Worm (Caenorhabditis elegans) whole organism, late embryonic: ENCODE data around the gene F09E5.11.

Source experiments
- C38D4.7 ChIP-seq: fragments of 200-800 bp; sonication (Bioruptor generic); optimal IDR thresholded peaks from 2 replicates; lab custom pipeline; 2018; ENCODE audit warnings: mild to moderate bottlenecking, missing genetic modification characterization, moderate library complexity, missing compliant biosample characterization
- K02D7.2 ChIP-seq: sonication (generic microtip); optimal IDR thresholded peaks from 2 replicates; lab custom pipeline; 2017; ENCODE audit warnings: mild to moderate bottlenecking, missing genetic modification characterization, missing compliant biosample characterization
- Y22D7AL.16 ChIP-seq: sonication (generic microtip); optimal IDR thresholded peaks from 2 replicates; lab custom pipeline; 2016; ENCODE audit warnings: missing genetic modification characterization, missing compliant biosample characterization
- ahr-1 ChIP-seq: sonication (generic microtip); optimal IDR thresholded peaks from 2 replicates; lab custom pipeline; 2016; ENCODE audit warnings: missing genetic modification characterization, missing compliant biosample characterization
- ceh-18 ChIP-seq: sonication (generic microtip); optimal IDR thresholded peaks from 2 replicates; lab custom pipeline; 2016; ENCODE audit warnings: missing genetic modification characterization, missing compliant biosample characterization
- ceh-19 ChIP-seq: fragments of 200-800 bp; sonication (Bioruptor generic); optimal IDR thresholded peaks from 2 replicates; lab custom pipeline; 2018; ENCODE audit warnings: mild to moderate bottlenecking, missing genetic modification characterization, missing compliant biosample characterization
- ceh-22 ChIP-seq: sonication (generic microtip); optimal IDR thresholded peaks from 2 replicates; lab custom pipeline; 2017; ENCODE audit warnings: missing biosample characterization, missing genetic modification characterization
- ceh-30 ChIP-seq: fragments of 150-350 bp; optimal IDR thresholded peaks from 2 replicates; lab custom pipeline; 2014; ENCODE audit warnings: missing biosample characterization, missing genetic modification characterization
- ceh-34 ChIP-seq: sonication (generic microtip); optimal IDR thresholded peaks from 2 replicates; lab custom pipeline; 2016; ENCODE audit warnings: mild to moderate bottlenecking, missing genetic modification characterization, missing compliant biosample characterization
- ceh-6 ChIP-seq: fragments of 200-800 bp; sonication (Bioruptor generic); optimal IDR thresholded peaks from 2 replicates; lab custom pipeline; 2018; ENCODE audit warnings: mild to moderate bottlenecking, missing genetic modification characterization, missing compliant biosample characterization
- dve-1 ChIP-seq: sonication (generic microtip); optimal IDR thresholded peaks from 2 replicates; lab custom pipeline; 2017; ENCODE audit warnings: antibody characterized with exemption, mild to moderate bottlenecking, missing genetic modification characterization, missing compliant biosample characterization
- elt-4 ChIP-seq: sonication (generic microtip); optimal IDR thresholded peaks from 2 replicates; lab custom pipeline; 2016; ENCODE audit warnings: missing genetic modification characterization, missing compliant biosample characterization
- ets-4 ChIP-seq: sonication (generic microtip); optimal IDR thresholded peaks from 2 replicates; lab custom pipeline; 2016; ENCODE audit warnings: missing genetic modification characterization, missing compliant biosample characterization
- fkh-6 ChIP-seq: sonication (generic microtip); optimal IDR thresholded peaks from 2 replicates; lab custom pipeline; 2016; ENCODE audit warnings: missing genetic modification characterization, missing compliant biosample characterization
- gmeb-2 ChIP-seq: sonication (generic microtip); optimal IDR thresholded peaks from 2 replicates; lab custom pipeline; 2016; ENCODE audit warnings: missing genetic modification characterization, inconsistent platforms, missing compliant biosample characterization
- hlh-30 ChIP-seq: sonication (generic microtip); optimal IDR thresholded peaks from 2 replicates; lab custom pipeline; 2017; ENCODE audit warnings: antibody characterized with exemption, missing genetic modification characterization, missing compliant biosample characterization; ENCODE audit not compliant: insufficient read depth
- hlh-8 ChIP-seq: sonication (generic microtip); optimal IDR thresholded peaks from 2 replicates; lab custom pipeline; 2016; ENCODE audit warnings: missing genotype, missing genetic modification characterization, missing compliant biosample characterization
- lim-6 ChIP-seq: sonication (generic microtip); optimal IDR thresholded peaks from 2 replicates; lab custom pipeline; 2016; ENCODE audit warnings: missing genetic modification characterization, missing compliant biosample characterization
- nhr-11 ChIP-seq: fragments of 150-350 bp; optimal IDR thresholded peaks from 2 replicates; lab custom pipeline; 2014; ENCODE audit warnings: missing biosample characterization, missing genetic modification characterization
- nhr-232 ChIP-seq: sonication (generic microtip); optimal IDR thresholded peaks from 2 replicates; lab custom pipeline; 2016; ENCODE audit warnings: missing genetic modification characterization, missing compliant biosample characterization
- npax-4 ChIP-seq: sonication (generic microtip); optimal IDR thresholded peaks from 2 replicates; lab custom pipeline; 2016; ENCODE audit warnings: missing genetic modification characterization, missing compliant biosample characterization
- pha-2 ChIP-seq: sonication (generic microtip); optimal IDR thresholded peaks from 2 replicates; lab custom pipeline; 2017; ENCODE audit warnings: mild to moderate bottlenecking, missing genetic modification characterization, missing compliant biosample characterization
- pha-4 ChIP-seq: fragments of 150-350 bp; optimal IDR thresholded peaks from 2 replicates; lab custom pipeline; 2018; ENCODE audit warnings: missing biosample characterization, missing genetic modification reagents, missing genetic modification characterization
- pros-1 ChIP-seq: fragments of 150-350 bp; optimal IDR thresholded peaks from 2 replicates; lab custom pipeline; 2014; ENCODE audit warnings: missing biosample characterization, missing genetic modification reagents, missing genetic modification characterization
- rnt-1 ChIP-seq: sonication (generic microtip); optimal IDR thresholded peaks from 2 replicates; lab custom pipeline; 2016; ENCODE audit warnings: missing genetic modification characterization, missing compliant biosample characterization
- sox-4 ChIP-seq: sonication (generic microtip); optimal IDR thresholded peaks from 2 replicates; lab custom pipeline; 2017; ENCODE audit warnings: mild to moderate bottlenecking, missing genetic modification characterization, inconsistent platforms, missing compliant biosample characterization
- tbx-2 ChIP-seq: sonication (generic microtip); optimal IDR thresholded peaks from 2 replicates; lab custom pipeline; 2016; ENCODE audit warnings: missing genetic modification characterization, missing compliant biosample characterization
- ttx-3 ChIP-seq: sonication (generic microtip); optimal IDR thresholded peaks from 2 replicates; lab custom pipeline; 2016; ENCODE audit warnings: missing genetic modification reagents, missing genetic modification characterization, missing compliant biosample characterization
- unc-86 ChIP-seq: sonication (generic microtip); optimal IDR thresholded peaks from 2 replicates; lab custom pipeline; 2016; ENCODE audit warnings: missing genetic modification characterization, missing compliant biosample characterization
- ztf-16 ChIP-seq: sonication (generic microtip); optimal IDR thresholded peaks from 2 replicates; lab custom pipeline; 2017; ENCODE audit warnings: missing genetic modification characterization, missing compliant biosample characterization

F09E5.11 gene

DNA sequence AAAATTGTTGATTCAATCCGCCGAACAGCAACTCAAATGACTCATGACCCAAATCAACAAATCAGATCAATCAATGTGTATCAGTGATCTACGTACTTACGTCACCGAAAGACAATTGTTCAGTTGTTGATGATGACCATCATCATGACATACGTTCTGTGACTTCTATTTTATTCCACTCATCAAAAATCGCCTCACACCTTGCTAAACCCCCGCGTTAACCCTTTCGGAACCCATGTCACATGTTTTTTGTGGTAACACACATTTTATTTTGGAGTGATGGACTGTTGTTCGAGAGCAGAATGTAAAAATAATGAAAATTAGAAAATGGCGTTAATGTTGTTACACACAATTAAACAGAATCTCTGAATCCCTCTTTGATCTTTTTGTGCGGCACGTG lies 15.6 kb downstream of the F09E5.11 start:
- TF ChIP-seq ceh-18 (tag; lab: Kevin White, UChicago) (no peak), K02D7.2 (tag; lab: Kevin White, UChicago) (no peak), nhr-11 (tag; lab: Kevin White, UChicago) (no peak)

DNA sequence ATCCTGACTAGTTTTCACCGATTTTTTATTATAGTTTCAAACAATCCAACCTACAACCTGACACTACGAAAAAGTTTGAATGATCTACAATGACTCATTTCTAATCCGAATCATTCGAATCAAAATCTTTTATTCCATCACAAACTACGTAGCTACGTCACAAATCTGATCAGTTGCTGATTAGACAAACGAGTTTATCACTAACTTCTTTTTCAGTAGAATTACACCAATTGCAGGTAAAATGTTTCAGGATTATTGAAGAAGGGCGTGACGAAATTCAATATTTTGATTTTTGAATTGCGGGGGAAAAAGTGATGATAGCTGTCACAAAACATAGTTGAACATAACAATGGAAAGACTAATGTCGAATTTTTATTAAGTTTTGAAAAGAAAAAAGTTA lies 16.4 kb downstream of the F09E5.11 start:
- TF ChIP-seq pha-4 (no peak), ttx-3 (tag; lab: Kevin White, UChicago) (no peak), rnt-1 (tag; lab: Kevin White, UChicago) (no peak), ceh-19 (GFP tag; lab: Kevin White, UChicago) (no peak), K02D7.2 (tag; lab: Kevin White, UChicago) (no peak), lim-6 (tag; lab: Kevin White, UChicago) (no peak), Y22D7AL.16 (tag; lab: Kevin White, UChicago) (no peak), pros-1 (tag; lab: Kevin White, UChicago) (no peak), hlh-8 (tag; lab: Kevin White, UChicago) (no peak), ceh-30 (tag; lab: Kevin White, UChicago) (no peak), ceh-22 (tag; lab: Kevin White, UChicago) (no peak), tbx-2 (tag; lab: Kevin White, UChicago) (no peak), pha-2 (tag; lab: Kevin White, UChicago) (no peak), C38D4.7 (GFP tag; lab: Kevin White, UChicago) (no peak), fkh-6 (tag; lab: Kevin White, UChicago) (no peak), nhr-11 (tag; lab: Kevin White, UChicago) (no peak), ets-4 (tag; lab: Kevin White, UChicago) (no peak)

DNA sequence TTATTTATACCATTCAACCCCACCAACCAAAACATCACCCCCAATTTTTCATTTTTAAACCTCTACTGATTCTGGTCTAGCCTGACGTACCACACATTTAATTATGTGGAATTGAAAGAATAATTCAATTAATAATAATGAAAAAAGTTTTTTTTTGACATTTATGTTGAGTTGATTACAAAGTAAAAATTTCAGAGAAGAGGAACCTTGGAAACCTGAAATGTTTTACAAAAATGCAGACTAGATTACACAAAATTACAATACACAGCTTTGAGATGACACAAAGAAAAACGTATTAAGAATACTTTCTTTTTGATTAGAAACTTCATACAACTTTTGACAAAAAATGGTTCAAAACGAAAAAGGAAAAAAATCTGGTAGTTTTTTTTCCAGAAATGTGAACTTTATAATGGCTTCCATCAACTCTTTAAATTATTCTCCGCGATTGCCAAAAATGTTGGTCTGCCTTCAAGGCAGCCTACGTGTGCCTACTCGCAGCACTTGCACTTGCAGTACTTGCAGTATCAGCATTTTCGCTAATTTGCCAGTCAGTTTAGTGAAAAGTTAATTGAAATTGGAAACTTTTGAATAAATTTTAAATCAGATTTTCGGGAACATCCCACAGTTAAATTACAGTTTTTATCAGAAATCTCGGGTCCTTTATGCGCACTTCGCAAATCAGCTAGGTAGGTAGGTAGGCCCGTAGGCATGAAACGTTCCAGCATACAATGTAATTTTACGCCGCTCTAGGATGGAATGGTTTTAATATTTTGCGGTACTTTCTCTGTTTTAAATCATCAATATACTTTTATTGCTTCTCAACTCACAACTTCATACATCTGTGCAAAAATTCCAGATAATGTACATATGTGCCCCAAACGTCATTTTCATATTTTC lies 17.1 kb downstream of the F09E5.11 start:
- TF ChIP-seq gmeb-2 (tag; lab: Kevin White, UChicago) (peak; percentile 19), ahr-1 (no peak), sox-4 (tag; lab: Kevin White, UChicago) (no peak)

DNA sequence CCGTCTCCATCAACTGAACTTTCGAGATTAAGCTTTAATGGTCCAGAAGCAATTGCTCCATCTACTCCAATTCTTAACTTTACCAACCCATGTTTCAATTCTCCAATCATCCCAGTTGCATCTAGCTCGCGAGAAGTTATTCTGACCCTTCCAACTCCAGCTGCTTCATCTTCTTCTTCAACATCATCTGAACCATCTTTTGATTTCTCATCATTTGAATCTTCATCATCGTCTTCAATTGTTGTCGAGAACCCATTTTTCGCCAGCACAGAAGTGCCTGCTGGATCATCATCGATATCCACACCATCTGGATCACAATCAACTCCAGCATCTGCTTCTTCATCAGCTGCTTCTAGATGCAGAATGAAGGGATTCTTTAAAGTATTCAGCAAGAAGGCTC lies 18.4 kb downstream of the F09E5.11 start:
- no peak for TF ChIP-seq gmeb-2 (tag; lab: Kevin White, UChicago)
- TF ChIP-seq dve-1, result no peak
- TF ChIP-seq npax-4 (tag; lab: Kevin White, UChicago), result no peak

DNA sequence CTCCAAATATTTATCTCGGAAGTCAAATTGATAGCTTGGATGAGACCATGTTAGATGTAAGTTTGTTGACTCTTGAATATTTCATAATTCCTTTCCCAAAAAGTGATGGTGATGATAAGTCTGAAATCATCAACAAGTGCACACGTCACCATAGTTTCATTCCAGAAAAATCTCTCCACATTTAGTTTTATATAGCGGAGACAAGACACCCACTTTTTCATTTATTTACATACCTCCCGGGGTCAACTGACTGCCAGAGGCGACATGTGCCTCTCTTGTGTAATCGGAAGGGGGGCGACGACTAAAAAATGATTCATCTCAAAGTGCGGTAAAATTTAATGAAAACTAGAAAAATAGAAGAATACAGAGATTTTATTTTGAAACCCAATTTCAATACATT lies 19.7 kb downstream of the F09E5.11 start:
- TF ChIP-seq hlh-30 (tag; lab: Kevin White, UChicago), result peak; percentile 0
- no peak for TF ChIP-seq Y22D7AL.16 (tag; lab: Kevin White, UChicago)

DNA sequence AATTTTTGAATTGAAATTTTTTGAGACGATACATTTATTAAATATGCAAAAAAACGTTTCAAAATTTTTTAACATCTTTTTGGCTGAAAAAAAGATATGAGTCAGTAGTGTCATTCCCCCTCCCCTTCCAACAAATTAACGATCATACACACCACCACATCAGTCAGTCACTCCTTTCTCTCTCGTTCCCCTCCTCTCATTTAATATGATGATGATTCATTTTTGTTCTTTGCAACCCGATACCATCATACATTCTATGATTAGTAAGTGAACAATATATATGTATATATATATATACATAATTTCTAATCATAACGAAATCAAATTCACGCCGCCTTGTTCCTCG lies 20.5 kb downstream of the F09E5.11 start:
- no peak for TF ChIP-seq ceh-22 (tag; lab: Kevin White, UChicago)
- TF ChIP-seq ceh-6 (GFP tag; lab: Kevin White, UChicago), result no peak
- no peak for TF ChIP-seq nhr-232 (tag; lab: Kevin White, UChicago)
- TF ChIP-seq ceh-34 (tag; lab: Kevin White, UChicago), result no peak
- TF ChIP-seq ztf-16 (tag; lab: Kevin White, UChicago), result no peak
- TF ChIP-seq pros-1 (tag; lab: Kevin White, UChicago), result no peak
- no peak for TF ChIP-seq rnt-1 (tag; lab: Kevin White, UChicago)
- no peak for TF ChIP-seq ttx-3 (tag; lab: Kevin White, UChicago)
- TF ChIP-seq elt-4 (tag; lab: Kevin White, UChicago), result no peak
- TF ChIP-seq unc-86 (tag; lab: Kevin White, UChicago), result no peak
- TF ChIP-seq lim-6 (tag; lab: Kevin White, UChicago), result no peak
